Fruit fly (Drosophila melanogaster) Kc167 (cell line): Measurements from ENCODE around the gene CG14721.

Experiments
- Myc ChIP-seq: fragments of >200 bp; optimal IDR thresholded peaks from 2 replicates; lab custom pipeline; 2017; ENCODE audit warnings: missing external identifiers
- Sin3A ChIP-seq: fragments of >200 bp; optimal IDR thresholded peaks from 2 replicates; lab custom pipeline; 2018; ENCODE audit warnings: missing external identifiers
- h ChIP-seq: fragments of >200 bp; optimal IDR thresholded peaks from 3 replicates; lab custom pipeline; 2018; ENCODE audit warnings: missing external identifiers
- insv ChIP-seq: fragments of >200 bp; optimal IDR thresholded peaks from 3 replicates; lab custom pipeline; 2018; ENCODE audit warnings: missing external identifiers
- psq ChIP-seq: fragments of >200 bp; optimal IDR thresholded peaks from 2 replicates; lab custom pipeline; 2017; ENCODE audit warnings: missing external identifiers
- ttk ChIP-seq: sonication (Bioruptor generic); optimal IDR thresholded peaks from 2 replicates; lab custom pipeline; 2017; ENCODE audit warnings: missing external identifiers

CG14721 gene

DNA sequence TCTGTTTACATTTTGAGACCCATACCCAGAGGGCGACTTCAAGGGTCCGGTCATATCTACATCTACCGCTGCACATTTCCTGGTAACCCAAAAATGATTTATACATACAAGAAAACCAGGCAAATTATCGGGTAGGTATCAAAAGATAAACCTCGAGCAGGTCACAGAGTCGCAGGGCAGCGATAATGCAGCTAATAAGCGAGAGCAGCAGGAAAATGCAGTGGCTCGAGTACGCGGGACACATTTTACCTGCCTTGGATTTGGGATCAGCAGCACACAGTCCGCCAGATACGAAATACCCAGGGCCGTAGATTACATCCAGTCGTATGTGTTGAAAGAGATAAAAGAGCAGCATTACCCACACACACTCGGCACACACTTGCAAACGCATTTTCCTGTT is 40.0 kb downstream of the CG14721 start:
- no peak for TF ChIP-seq h (lab: Kevin White, UChicago)
- TF ChIP-seq insv (lab: Kevin White, UChicago), result no peak
- TF ChIP-seq Sin3A, result no peak
- TF ChIP-seq Myc (lab: Kevin White, UChicago), result no peak
- TF ChIP-seq ttk (lab: Kevin White, UChicago), result no peak
- TF ChIP-seq psq (lab: Kevin White, UChicago), result no peak

DNA sequence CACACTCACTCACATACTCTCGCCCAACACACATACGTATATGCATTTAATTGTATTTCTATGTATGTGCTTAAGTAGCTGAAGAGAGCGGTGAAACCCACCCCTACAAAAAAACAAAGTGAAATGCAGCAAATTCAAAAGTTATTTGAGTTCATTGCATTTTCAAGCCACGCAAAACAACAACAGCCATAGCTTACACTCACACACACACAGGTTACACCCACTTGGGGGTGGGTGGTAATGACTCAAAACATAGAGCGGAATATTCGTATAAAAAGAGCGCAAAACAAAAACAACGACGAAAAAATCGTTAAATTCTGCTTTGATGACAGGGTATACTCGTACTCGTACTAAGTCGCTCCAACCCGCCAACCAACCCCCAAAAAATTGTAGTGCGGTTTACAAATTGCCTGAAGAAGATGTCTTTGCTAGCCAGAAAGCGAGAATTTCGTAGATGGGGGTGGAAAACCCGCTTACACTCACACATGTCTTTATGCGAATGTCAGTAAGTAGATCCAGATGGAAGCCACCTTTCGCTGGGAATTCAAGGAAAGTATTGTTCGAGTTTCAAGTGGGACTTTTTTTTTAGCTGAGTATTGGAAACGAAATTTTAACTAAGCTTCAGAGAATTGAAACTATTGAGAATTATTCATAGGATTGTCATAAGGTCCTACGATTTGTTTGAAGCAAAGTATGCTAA is 41.0 kb downstream of the CG14721 start:
- TF ChIP-seq ttk (lab: Kevin White, UChicago) (no peak), h (lab: Kevin White, UChicago) (no peak), Sin3A (no peak), psq (lab: Kevin White, UChicago) (no peak), insv (lab: Kevin White, UChicago) (no peak), Myc (lab: Kevin White, UChicago) (no peak)

DNA sequence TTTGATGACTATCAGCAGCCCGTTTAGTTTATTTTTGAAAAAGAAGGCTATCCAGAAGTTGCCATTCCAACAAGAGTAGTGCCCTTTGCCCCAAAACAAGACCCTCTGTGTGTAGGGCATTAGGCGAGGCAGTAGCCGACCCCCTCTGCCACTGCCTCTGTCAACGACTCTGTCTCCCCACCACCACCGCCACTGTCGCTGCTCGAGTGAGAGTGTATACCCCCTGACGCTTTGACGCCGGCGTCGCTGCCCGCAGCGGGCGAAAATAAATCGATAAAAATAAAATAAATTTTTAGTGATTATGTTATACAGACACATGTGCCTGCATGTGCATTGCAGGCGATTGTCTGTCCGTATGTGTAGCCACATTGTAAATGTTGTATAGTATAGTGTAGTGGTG is 41.8 kb downstream of the CG14721 start:
- TF ChIP-seq h (lab: Kevin White, UChicago) (no peak), insv (lab: Kevin White, UChicago) (no peak), ttk (lab: Kevin White, UChicago) (no peak), Sin3A (no peak), psq (lab: Kevin White, UChicago) (no peak)

dm6 chr3R:11778012-11778865 is 43.0 kb downstream of the CG14721 start:
- no peak for TF ChIP-seq psq (lab: Kevin White, UChicago)
- TF ChIP-seq ttk (lab: Kevin White, UChicago), result no peak
- no peak for TF ChIP-seq Sin3A
- no peak for TF ChIP-seq insv (lab: Kevin White, UChicago)
- TF ChIP-seq Myc (lab: Kevin White, UChicago), result no peak
- no peak for TF ChIP-seq h (lab: Kevin White, UChicago)

DNA sequence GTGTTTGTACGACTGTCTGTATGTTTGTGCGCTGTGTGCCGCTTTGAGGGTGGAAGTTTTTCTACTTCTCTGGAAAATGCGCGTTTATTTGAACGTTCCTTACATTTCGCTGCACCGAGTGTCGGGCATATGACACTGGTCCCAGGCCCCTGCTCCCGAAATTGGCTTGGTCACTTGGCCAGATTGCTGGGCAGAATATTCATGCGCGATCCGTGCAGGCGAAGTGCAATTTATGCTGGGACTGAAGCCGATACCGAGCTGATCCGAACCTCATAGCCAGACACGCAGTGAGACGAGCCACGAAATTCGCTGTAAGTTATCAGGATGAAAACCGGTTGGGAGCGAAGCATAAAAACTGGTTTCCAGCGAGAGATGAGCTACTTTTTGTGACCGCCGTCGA is 43.6 kb downstream of the CG14721 start:
- no peak for TF ChIP-seq psq (lab: Kevin White, UChicago)
- no peak for TF ChIP-seq h (lab: Kevin White, UChicago)
- TF ChIP-seq ttk (lab: Kevin White, UChicago), result no peak
- TF ChIP-seq Myc (lab: Kevin White, UChicago), result no peak
- TF ChIP-seq Sin3A, result no peak
- TF ChIP-seq insv (lab: Kevin White, UChicago), result no peak

DNA sequence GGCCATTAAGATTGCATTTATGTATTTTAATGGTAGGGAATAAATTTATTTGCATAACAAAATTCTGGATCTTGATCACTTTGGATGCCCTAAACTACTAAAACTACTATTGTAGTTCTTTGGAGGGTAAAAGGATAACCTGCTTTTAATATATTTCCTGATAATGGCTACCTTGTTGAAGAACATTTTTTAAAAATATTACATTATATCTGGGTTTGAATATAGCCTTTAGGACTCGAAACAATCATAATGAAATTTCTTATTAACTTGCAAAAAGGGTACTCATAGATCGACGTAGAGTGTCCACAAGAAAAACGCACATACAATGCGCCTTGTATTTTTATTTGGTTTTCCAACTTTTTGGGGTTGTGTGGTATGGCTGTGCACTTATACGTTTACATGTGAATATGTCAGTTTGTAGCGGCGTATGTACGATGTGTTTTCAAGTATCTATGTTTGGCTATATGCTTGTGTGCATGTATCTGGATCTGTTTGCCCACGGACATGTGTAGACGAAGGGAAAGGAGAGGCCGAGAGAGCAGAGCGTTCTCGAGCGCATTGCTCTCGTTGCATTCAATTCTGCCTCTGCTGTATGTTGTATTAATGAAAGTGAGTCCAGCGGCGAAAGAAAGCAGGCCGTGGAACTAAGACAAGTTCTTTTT is 44.2 kb downstream of the CG14721 start:
- TF ChIP-seq Myc (lab: Kevin White, UChicago), result no peak
- TF ChIP-seq Sin3A, result no peak
- no peak for TF ChIP-seq insv (lab: Kevin White, UChicago)
- TF ChIP-seq psq (lab: Kevin White, UChicago), result no peak
- TF ChIP-seq ttk (lab: Kevin White, UChicago), result no peak
- no peak for TF ChIP-seq h (lab: Kevin White, UChicago)

DNA sequence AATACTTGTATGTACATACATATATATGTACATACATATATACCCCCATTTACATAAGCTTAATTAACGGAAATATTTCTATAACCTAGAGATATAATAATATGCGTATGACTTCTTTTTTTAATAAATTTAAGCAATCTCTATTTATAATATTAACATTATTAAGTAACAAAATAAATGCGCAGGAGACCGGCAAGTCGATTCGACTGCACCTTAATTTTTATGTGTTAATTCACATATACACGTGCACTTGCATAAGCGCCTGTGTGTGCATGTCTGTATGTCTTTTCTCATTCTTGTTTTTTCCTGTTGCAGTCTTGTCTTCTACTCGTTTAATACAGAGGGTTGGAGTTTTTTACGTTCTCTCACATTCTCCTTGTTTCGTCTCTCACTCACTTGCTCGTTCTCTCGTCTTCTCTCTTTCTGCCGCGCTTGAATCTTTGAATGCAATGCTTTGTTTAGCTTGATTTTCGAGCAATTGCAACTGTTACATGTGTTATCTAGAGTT is 45.0 kb downstream of the CG14721 start:
- TF ChIP-seq psq (lab: Kevin White, UChicago) (no peak), Myc (lab: Kevin White, UChicago) (no peak), ttk (lab: Kevin White, UChicago) (no peak), insv (lab: Kevin White, UChicago) (no peak), h (lab: Kevin White, UChicago) (no peak), Sin3A (no peak)
